Fruit fly (Drosophila melanogaster) whole organism, embryonic: Measurements from ENCODE around the gene Cht6.

ENCODE experiments used
- Atf-2 ChIP-seq: fragments of 200-800 bp; sonication (Bioruptor generic); optimal IDR thresholded peaks from 2 replicates; lab custom pipeline; 2016; ENCODE audit warnings: missing biosample characterization, missing genetic modification characterization
- C15 ChIP-seq: fragments of 200-800 bp; sonication (Bioruptor generic); IDR thresholded peaks from 3 replicates; pipeline ENCODE4 v1.3.6; 2022; ENCODE audit warnings: missing biosample characterization, missing genetic modification characterization
- CG10462 ChIP-seq: fragments of 200-800 bp; sonication (Bioruptor generic); optimal IDR thresholded peaks from 2 replicates; lab custom pipeline; 2016; ENCODE audit warnings: missing biosample characterization, missing genetic modification characterization
- CG10543 ChIP-seq: fragments of 200-800 bp; sonication (Bioruptor generic); optimal IDR thresholded peaks from 3 replicates; lab custom pipeline; 2017; ENCODE audit warnings: missing biosample characterization, mild to moderate bottlenecking, missing genetic modification characterization, moderate library complexity
- CG10959 ChIP-seq: fragments of 200-800 bp; sonication (Bioruptor generic); IDR thresholded peaks from 2 replicates; pipeline ENCODE4 v1.3.6; 2022; ENCODE audit warnings: missing biosample characterization, missing genetic modification characterization
- CG10979 ChIP-seq: fragments of 200-800 bp; sonication (Bioruptor generic); optimal IDR thresholded peaks from 2 replicates; lab custom pipeline; 2018; ENCODE audit warnings: missing biosample characterization, mild to moderate bottlenecking, missing genetic modification characterization, moderate library complexity
- CG11085 ChIP-seq: fragments of 200-800 bp; sonication (Bioruptor generic); IDR thresholded peaks from 2 replicates; pipeline ENCODE4 v1.3.6; 2022; ENCODE audit warnings: missing biosample characterization, missing genetic modification characterization
- CG11093 ChIP-seq: fragments of 200-800 bp; sonication (Bioruptor generic); IDR thresholded peaks from 3 replicates; pipeline ENCODE4 v1.3.6; 2022; ENCODE audit warnings: missing biosample characterization, missing genetic modification characterization
- CG12391 ChIP-seq: fragments of 200-800 bp; sonication (Bioruptor generic); optimal IDR thresholded peaks from 3 replicates; lab custom pipeline; 2018; ENCODE audit warnings: missing biosample characterization, mild to moderate bottlenecking, missing genetic modification characterization, moderate library complexity
- CG12744 ChIP-seq: fragments of 200-800 bp; sonication (Bioruptor generic); optimal IDR thresholded peaks from 2 replicates; lab custom pipeline; 2016; ENCODE audit warnings: missing biosample characterization, missing genetic modification characterization
- CG13424 ChIP-seq: fragments of 200-800 bp; sonication (Bioruptor generic); optimal IDR thresholded peaks from 2 replicates; lab custom pipeline; 2019; ENCODE audit warnings: missing biosample characterization, mild to moderate bottlenecking, missing genetic modification characterization, moderate library complexity
- CG14014 ChIP-seq: fragments of 200-800 bp; sonication (Bioruptor generic); IDR thresholded peaks from 2 replicates; pipeline ENCODE4 v1.3.6; 2022; ENCODE audit warnings: missing biosample characterization, missing genetic modification characterization
- CG15696 ChIP-seq: fragments of 200-800 bp; sonication (Bioruptor generic); optimal IDR thresholded peaks from 2 replicates; lab custom pipeline; 2019; ENCODE audit warnings: missing biosample characterization, mild to moderate bottlenecking, missing genetic modification characterization, moderate library complexity
- CG16815 ChIP-seq: fragments of 200-800 bp; sonication (Bioruptor generic); optimal IDR thresholded peaks from 3 replicates; lab custom pipeline; 2017; ENCODE audit warnings: missing biosample characterization, mild to moderate bottlenecking, missing genetic modification characterization
- CG17612 ChIP-seq: fragments of 200-800 bp; sonication (Bioruptor generic); IDR thresholded peaks from 2 replicates; pipeline ENCODE4 v1.3.6; 2022; ENCODE audit warnings: missing biosample characterization, missing genetic modification characterization
- CG17912 ChIP-seq: fragments of 200-800 bp; sonication (Bioruptor generic); optimal IDR thresholded peaks from 2 replicates; lab custom pipeline; 2018; ENCODE audit warnings: missing biosample characterization, mild to moderate bottlenecking, missing genetic modification characterization
- CG1792 ChIP-seq: fragments of 200-800 bp; sonication (Bioruptor generic); optimal IDR thresholded peaks from 2 replicates; lab custom pipeline; 2016; ENCODE audit warnings: missing biosample characterization, missing genetic modification characterization
- CG18011 ChIP-seq: fragments of 200-800 bp; sonication (Bioruptor generic); optimal IDR thresholded peaks from 2 replicates; lab custom pipeline; 2017; ENCODE audit warnings: missing biosample characterization, missing genetic modification characterization, mild to moderate bottlenecking, moderate library complexity, missing genotype
- CG3163 ChIP-seq: fragments of 200-800 bp; sonication (Bioruptor generic); optimal IDR thresholded peaks from 3 replicates; lab custom pipeline; 2016; ENCODE audit warnings: missing biosample characterization, missing genetic modification characterization
- CG34224 ChIP-seq: fragments of 200-800 bp; sonication (Bioruptor generic); IDR thresholded peaks from 3 replicates; pipeline ENCODE4 v1.3.6; 2022; ENCODE audit warnings: missing biosample characterization, missing genetic modification characterization; ENCODE audit not compliant: partially characterized antibody
- CG4360 ChIP-seq: fragments of 200-800 bp; sonication (Bioruptor generic); IDR thresholded peaks from 2 replicates; pipeline ENCODE4 v1.3.6; 2022; ENCODE audit warnings: missing biosample characterization, missing genetic modification characterization
- CG8765 ChIP-seq: fragments of 200-800 bp; sonication (Bioruptor generic); IDR thresholded peaks from 2 replicates; pipeline ENCODE4 v1.3.6; 2022; ENCODE audit warnings: missing biosample characterization, missing genetic modification characterization
- D19A ChIP-seq: fragments of 200-800 bp; optimal IDR thresholded peaks from 3 replicates; lab custom pipeline; 2019; ENCODE audit warnings: missing biosample characterization, mild to moderate bottlenecking, missing genetic modification characterization, moderate library complexity
- Dfd ChIP-seq, 2 experiments: fragments of >200 bp; optimal IDR thresholded peaks; 2 replicates each; lab custom pipeline; 2017; ENCODE audit warnings: missing biosample characterization in 2 of 2, missing genetic modification characterization in 2 of 2
- Doc3 ChIP-seq: fragments of 200-800 bp; sonication (Bioruptor generic); IDR thresholded peaks from 3 replicates; pipeline ENCODE4 v1.3.6; 2022; ENCODE audit warnings: missing biosample characterization, missing genetic modification characterization; ENCODE audit not compliant: partially characterized antibody
- GATAe ChIP-seq: fragments of 200-800 bp; sonication (Bioruptor generic); conservative IDR thresholded peaks from 2 replicates; pipeline ENCODE4 v1.3.6; 2022; ENCODE audit warnings: missing biosample characterization, missing genetic modification characterization
- H2.0 ChIP-seq: fragments of 200-800 bp; sonication (Bioruptor generic); IDR thresholded peaks from 2 replicates; pipeline ENCODE4 v1.3.6; 2022; ENCODE audit warnings: missing biosample characterization, missing genetic modification characterization
- Lpt ChIP-seq: fragments of >200 bp; optimal IDR thresholded peaks from 2 replicates; lab custom pipeline; 2018; ENCODE audit warnings: missing biosample characterization, missing genetic modification characterization
- NC2α ChIP-seq: fragments of 200-800 bp; sonication (Bioruptor generic); optimal IDR thresholded peaks from 2 replicates; lab custom pipeline; 2016; ENCODE audit warnings: missing biosample characterization, missing genetic modification characterization
- Nf-YA ChIP-seq: fragments of 200-800 bp; sonication (Bioruptor generic); IDR thresholded peaks from 2 replicates; pipeline ENCODE4 v1.3.6; 2022; ENCODE audit warnings: missing biosample characterization, missing genetic modification characterization
- NfI ChIP-seq: fragments of 200-800 bp; sonication (Bioruptor generic); optimal IDR thresholded peaks from 3 replicates; lab custom pipeline; 2018; ENCODE audit warnings: missing biosample characterization, mild to moderate bottlenecking, missing genetic modification characterization, moderate library complexity
- Opbp ChIP-seq: fragments of 200-800 bp; sonication (Bioruptor generic); IDR thresholded peaks from 3 replicates; pipeline ENCODE4 v1.3.6; 2022; ENCODE audit warnings: missing biosample characterization, missing genetic modification characterization; ENCODE audit not compliant: partially characterized antibody
- Ptx1 ChIP-seq: fragments of 200-800 bp; sonication (Bioruptor generic); IDR thresholded peaks from 2 replicates; pipeline ENCODE4 v1.3.6; 2022; ENCODE audit warnings: missing biosample characterization, missing genetic modification characterization
- Ravus ChIP-seq: fragments of 200-800 bp; sonication (Bioruptor generic); IDR thresholded peaks from 2 replicates; pipeline ENCODE4 v1.3.6; 2022; ENCODE audit warnings: missing biosample characterization, missing genetic modification characterization
- Six4 ChIP-seq: fragments of 200-800 bp; sonication (Bioruptor generic); optimal IDR thresholded peaks from 2 replicates; lab custom pipeline; 2016; ENCODE audit warnings: missing biosample characterization, missing genetic modification characterization
- bbx ChIP-seq: fragments of 200-800 bp; sonication (Bioruptor generic); IDR thresholded peaks from 2 replicates; pipeline ENCODE4 v1.3.6; 2022; ENCODE audit warnings: missing biosample characterization, missing genetic modification characterization; ENCODE audit not compliant: partially characterized antibody
- cad ChIP-seq: fragments of >200 bp; optimal IDR thresholded peaks from 2 replicates; lab custom pipeline; 2017; ENCODE audit warnings: missing biosample characterization, missing genetic modification characterization
- chinmo ChIP-seq: fragments of 200-800 bp; sonication (Bioruptor generic); IDR thresholded peaks from 4 replicates; pipeline ENCODE4 v1.3.6; 2022; ENCODE audit warnings: missing biosample characterization, missing genetic modification characterization; ENCODE audit not compliant: partially characterized antibody
- dysf ChIP-seq: fragments of 200-800 bp; sonication (Bioruptor generic); IDR thresholded peaks from 3 replicates; pipeline ENCODE4 v1.3.6; 2022; ENCODE audit warnings: missing biosample characterization, missing genetic modification characterization
- gcm2 ChIP-seq: fragments of 200-800 bp; sonication (Bioruptor generic); optimal IDR thresholded peaks from 2 replicates; lab custom pipeline; 2016; ENCODE audit warnings: missing biosample characterization, missing genetic modification characterization
- gem ChIP-seq: fragments of 200-800 bp; sonication (Bioruptor generic); optimal IDR thresholded peaks from 2 replicates; lab custom pipeline; 2019; ENCODE audit warnings: missing biosample characterization, mild to moderate bottlenecking, missing genetic modification characterization, moderate library complexity
- grn ChIP-seq: fragments of 200-800 bp; sonication (Bioruptor generic); optimal IDR thresholded peaks from 3 replicates; lab custom pipeline; 2017; ENCODE audit warnings: missing biosample characterization, missing genetic modification characterization
- kay ChIP-seq: fragments of 200-800 bp; sonication (Bioruptor generic); optimal IDR thresholded peaks from 2 replicates; lab custom pipeline; 2016; ENCODE audit warnings: missing biosample characterization, missing genetic modification characterization
- ken ChIP-seq: fragments of 200-800 bp; sonication (Bioruptor generic); IDR thresholded peaks from 3 replicates; pipeline ENCODE4 v1.3.6; 2022; ENCODE audit warnings: missing biosample characterization, missing genetic modification characterization
- mirr ChIP-seq: fragments of 200-800 bp; sonication (Bioruptor generic); optimal IDR thresholded peaks from 3 replicates; lab custom pipeline; 2018; ENCODE audit warnings: missing biosample characterization, mild to moderate bottlenecking, missing genetic modification characterization
- org-1 ChIP-seq: fragments of 200-800 bp; sonication (Bioruptor generic); optimal IDR thresholded peaks from 2 replicates; lab custom pipeline; 2017; ENCODE audit warnings: missing biosample characterization, missing genetic modification characterization
- ranshi ChIP-seq: fragments of 200-800 bp; sonication (Bioruptor generic); IDR thresholded peaks from 2 replicates; pipeline ENCODE4 v1.3.6; 2022; ENCODE audit warnings: missing biosample characterization, missing genetic modification characterization
- repo ChIP-seq: fragments of 200-800 bp; sonication (Bioruptor generic); optimal IDR thresholded peaks from 2 replicates; lab custom pipeline; 2016; ENCODE audit warnings: missing biosample characterization, missing genetic modification characterization
- salm ChIP-seq: fragments of 200-800 bp; sonication (Bioruptor generic); optimal IDR thresholded peaks from 2 replicates; lab custom pipeline; 2018; ENCODE audit warnings: missing biosample characterization, mild to moderate bottlenecking, missing genetic modification characterization
- tgo ChIP-seq: fragments of 200-800 bp; sonication (Bioruptor generic); IDR thresholded peaks from 3 replicates; pipeline ENCODE4 v1.3.6; 2022; ENCODE audit warnings: missing biosample characterization, missing genetic modification characterization
- wek ChIP-seq: fragments of 200-800 bp; sonication (Bioruptor generic); optimal IDR thresholded peaks from 3 replicates; lab custom pipeline; 2018; ENCODE audit warnings: missing biosample characterization, mild to moderate bottlenecking, missing genetic modification characterization, moderate library complexity
- zfh1 ChIP-seq: fragments of 200-800 bp; sonication (Bioruptor generic); IDR thresholded peaks from 3 replicates; pipeline ENCODE4 v1.3.6; 2022; ENCODE audit warnings: missing biosample characterization, missing genetic modification characterization

The Cht6 gene

dm6 chrX:10067528-10067927, 50.9 kb downstream of the Cht6 start (continued):
- TF ChIP-seq Doc3 (GFP tag; lab: Robert Waterston, UW): no peak
- peak; percentile 57; the same call in 1 of the 2 replicates for TF ChIP-seq H2.0 (GFP tag; lab: Robert Waterston, UW)
- TF ChIP-seq CG10979: peak; percentile 46
- TF ChIP-seq CG17612 (GFP tag; lab: Robert Waterston, UW): no peak
- no peak for TF ChIP-seq cad (GFP tag; lab: Kevin White, UChicago)
- no peak for TF ChIP-seq gcm2 (GFP tag; lab: Kevin White, UChicago)
- TF ChIP-seq CG34224: no peak
- TF ChIP-seq CG10543 (GFP tag; lab: Kevin White, UChicago): no peak
- no peak for TF ChIP-seq CG12744 (GFP tag; lab: Kevin White, UChicago)
- peak; percentile 71 for TF ChIP-seq zfh1
- no peak for TF ChIP-seq Nf-YA
- TF ChIP-seq Dfd (GFP tag; optimal IDR thresholded peaks at IDR 0.05; lab: Kevin White, UChicago): no peak
- TF ChIP-seq C15 (GFP tag; lab: Robert Waterston, UW): no peak
- TF ChIP-seq ranshi (GFP tag; lab: Robert Waterston, UW): peak; percentile 59; the same call in 1 of the 2 replicates
- TF ChIP-seq ken: peak; percentile 63; the same call in 2 of the 3 replicates
- peak; percentile 15 for TF ChIP-seq CG15696 (tag; lab: Kevin White, UChicago)
- TF ChIP-seq wek (GFP tag; lab: Kevin White, UChicago): no peak
- no peak for TF ChIP-seq mirr
- TF ChIP-seq D19A: peak; percentile 34
- TF ChIP-seq GATAe: no peak
- 0 out of 2 replicates have a peak, but pooled peaks have one; percentile 26 for TF ChIP-seq CG14014 (GFP tag; lab: Robert Waterston, UW)
- peak; percentile 45; the same call in 1 of the 2 replicates for TF ChIP-seq CG10959 (GFP tag; lab: Robert Waterston, UW)
- peak; percentile 18 for TF ChIP-seq CG13424
- peak; percentile 28 for TF ChIP-seq CG16815
- no peak for TF ChIP-seq NfI (GFP tag; lab: Kevin White, UChicago)
- no peak for TF ChIP-seq Opbp (GFP tag; lab: Robert Waterston, UW)
- TF ChIP-seq tgo (GFP tag; lab: Robert Waterston, UW): peak; percentile 23; the same call in 1 of the 3 replicates
- no peak for TF ChIP-seq NC2α (GFP tag; lab: Kevin White, UChicago)
- TF ChIP-seq CG4360 (GFP tag; lab: Robert Waterston, UW): no peak
- no peak for TF ChIP-seq salm (tag; lab: Kevin White, UChicago)
- TF ChIP-seq CG12391: peak; percentile 34
- TF ChIP-seq CG11093 (GFP tag; lab: Robert Waterston, UW): no peak
- TF ChIP-seq Atf-2 (GFP tag; lab: Kevin White, UChicago): no peak
- TF ChIP-seq bbx (GFP tag; lab: Robert Waterston, UW): no peak
- no peak for TF ChIP-seq Ravus
- no peak for TF ChIP-seq CG18011
- no peak for TF ChIP-seq CG17912 (GFP tag; lab: Kevin White, UChicago)
- TF ChIP-seq CG8765 (GFP tag; lab: Robert Waterston, UW): peak; percentile 20; the same call in 1 of the 2 replicates
- peak; percentile 66 for TF ChIP-seq gem
- TF ChIP-seq CG3163 (GFP tag; lab: Kevin White, UChicago): no peak
- no peak for TF ChIP-seq chinmo (GFP tag; lab: Robert Waterston, UW)
- no peak for TF ChIP-seq CG10462 (GFP tag; lab: Kevin White, UChicago)
- TF ChIP-seq Six4 (GFP tag; lab: Kevin White, UChicago): peak; percentile 36
- TF ChIP-seq kay (GFP tag; lab: Kevin White, UChicago): no peak
- TF ChIP-seq repo (GFP tag; lab: Kevin White, UChicago): peak; percentile 41
- TF ChIP-seq CG1792 (GFP tag; lab: Kevin White, UChicago): no peak
- no peak for TF ChIP-seq grn (GFP tag; lab: Kevin White, UChicago)
- no peak for TF ChIP-seq Lpt (GFP tag; lab: Kevin White, UChicago)
- TF ChIP-seq CG11085: no peak
- peak; percentile 62; the same call in 2 of the 3 replicates for TF ChIP-seq dysf (GFP tag; lab: Robert Waterston, UW)
- TF ChIP-seq Ptx1 (GFP tag; lab: Robert Waterston, UW): peak; percentile 64
- TF ChIP-seq org-1 (GFP tag; lab: Kevin White, UChicago): peak; percentile 10
